Worm (Caenorhabditis elegans): Measurements from ENCODE around the gene glb-5.
A peak's percentile ranks its signal among the peaks of the same experiment; 100 is the strongest.

glb-5 gene

DNA sequence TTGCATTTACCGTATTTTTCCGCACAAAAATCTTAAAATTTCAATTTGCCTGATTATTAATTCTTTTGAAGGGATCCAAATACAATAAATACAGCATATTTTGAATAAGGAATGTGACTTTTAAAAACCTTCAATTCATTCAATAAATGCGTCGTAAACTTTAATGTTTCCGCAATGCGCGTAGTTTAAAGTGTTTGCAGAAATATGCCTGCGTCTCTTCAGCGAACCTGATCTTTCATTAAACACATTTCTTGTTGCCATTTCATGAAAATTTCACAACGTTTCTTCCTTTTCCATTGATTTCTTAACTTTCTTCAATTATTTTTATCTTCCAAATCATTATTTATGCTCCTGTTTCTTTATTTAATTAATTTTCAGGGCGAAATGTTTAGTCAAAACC, 33.6 kb downstream of the glb-5 start, which contains the start of gene vps-37:
Gene vps-37 (plus strand): TSS at position 378 of the 400 bp plus-strand sequence.
- TF ChIP-seq sem-4 (tag; optimal IDR thresholded peaks at IDR 0.05) (peak; percentile 81), egl-27 (tag; optimal IDR thresholded peaks at IDR 0.05) (peak; percentile 46), fos-1 (tag; optimal IDR thresholded peaks at IDR 0.05) (peak; percentile 60), C34F6.9 (tag; optimal IDR thresholded peaks at IDR 0.05) (peak; percentile 86), sma-3 (GFP tag; optimal IDR thresholded peaks at IDR 0.05) (peak; percentile 47), blmp-1 (tag; optimal IDR thresholded peaks at IDR 0.05; ENCODE audit: insufficient read depth) (peak; percentile 17), nhr-10 (tag; optimal IDR thresholded peaks at IDR 0.05) (no peak), nhr-129 (tag; optimal IDR thresholded peaks at IDR 0.05) (peak; percentile 80), nhr-77 (tag; optimal IDR thresholded peaks at IDR 0.05) (peak; percentile 45), nhr-25 (tag; optimal IDR thresholded peaks at IDR 0.05) (peak; percentile 80), unc-55 (GFP tag; optimal IDR thresholded peaks at IDR 0.05) (peak; percentile 91), nhr-6 (tag; optimal IDR thresholded peaks at IDR 0.05) (peak; percentile 82), crh-2 (tag; optimal IDR thresholded peaks at IDR 0.05) (peak; percentile 88), nhr-12 (tag; optimal IDR thresholded peaks at IDR 0.05) (no peak), alr-1 (tag; optimal IDR thresholded peaks at IDR 0.05) (no peak), nhr-11 (tag; optimal IDR thresholded peaks at IDR 0.05) (no peak), snpc-4 (tag; optimal IDR thresholded peaks at IDR 0.05) (peak; percentile 81), gmeb-1 (tag; optimal IDR thresholded peaks at IDR 0.05) (peak; percentile 86), ztf-4 (tag; optimal IDR thresholded peaks at IDR 0.05) (peak; percentile 57), lin-39 (tag; optimal IDR thresholded peaks at IDR 0.05) (no peak), sma-9 (GFP tag; optimal IDR thresholded peaks at IDR 0.05) (peak; percentile 84), sma-9 (tag; optimal IDR thresholded peaks at IDR 0.05) (no peak), mdl-1 (tag; optimal IDR thresholded peaks at IDR 0.05) (no peak), R02D3.7 (tag; optimal IDR thresholded peaks at IDR 0.05) (no peak), lin-13 (GFP tag; optimal IDR thresholded peaks at IDR 0.05) (peak; percentile 90), aly-2 (tag; optimal IDR thresholded peaks at IDR 0.05) (no peak), zag-1 (tag; optimal IDR thresholded peaks at IDR 0.05) (peak; percentile 69), F13H6.1 (tag; optimal IDR thresholded peaks at IDR 0.05) (peak; percentile 78), ZK546.5 (tag; optimal IDR thresholded peaks at IDR 0.05) (no peak), ztf-1 (GFP tag; conservative IDR thresholded peaks at IDR 0.05) (no peak), skn-1 (tag; optimal IDR thresholded peaks at IDR 0.05) (no peak), mab-5 (tag; optimal IDR thresholded peaks at IDR 0.05) (peak; percentile 70), unc-39 (tag; optimal IDR thresholded peaks at IDR 0.05) (no peak), Y55F3AM.14 (GFP tag; optimal IDR thresholded peaks at IDR 0.05) (no peak), elt-1 (tag; optimal IDR thresholded peaks at IDR 0.05) (no peak), lin-11 (tag; optimal IDR thresholded peaks at IDR 0.05) (no peak), lsy-2 (tag; optimal IDR thresholded peaks at IDR 0.05) (peak; percentile 81 to 94), nhr-21 (tag; optimal IDR thresholded peaks at IDR 0.05) (peak; percentile 78)

DNA sequence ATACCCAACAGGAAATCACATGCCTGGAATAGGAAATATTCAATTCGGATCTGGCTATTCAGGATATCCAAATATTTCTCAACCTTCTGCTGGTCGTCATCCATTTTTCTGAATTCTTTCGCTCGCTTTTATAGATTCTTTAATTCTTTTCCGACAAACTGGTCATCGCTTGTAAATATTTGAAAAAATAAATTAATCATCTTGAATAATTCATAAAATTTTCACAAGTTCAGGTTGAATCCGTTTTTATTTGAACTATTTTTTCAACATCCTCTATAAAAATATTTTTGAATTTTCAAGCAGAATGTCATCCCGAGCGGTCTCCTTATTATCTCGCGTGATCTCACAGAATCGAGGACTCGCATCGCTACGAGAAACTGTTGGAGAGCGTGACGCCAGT, 34.7 kb downstream of the glb-5 start, which contains the start of gene mrpl-48:
Gene mrpl-48 (plus strand): TSS at position 301 of the 400 bp plus-strand sequence.
- no peak for TF ChIP-seq lin-39 (tag; optimal IDR thresholded peaks at IDR 0.05)
- TF ChIP-seq nhr-237 (tag; optimal IDR thresholded peaks at IDR 0.05), result no peak
- TF ChIP-seq nhr-6 (tag; optimal IDR thresholded peaks at IDR 0.05), result no peak
- TF ChIP-seq skn-1 (tag; optimal IDR thresholded peaks at IDR 0.05), result no peak
- no peak for TF ChIP-seq zag-1 (tag; optimal IDR thresholded peaks at IDR 0.05)
- no peak for TF ChIP-seq ztf-1 (GFP tag; conservative IDR thresholded peaks at IDR 0.05)
- no peak for TF ChIP-seq Y55F3AM.14 (GFP tag; optimal IDR thresholded peaks at IDR 0.05)
- TF ChIP-seq blmp-1 (tag; optimal IDR thresholded peaks at IDR 0.05; ENCODE audit: insufficient read depth), result no peak
- no peak for TF ChIP-seq lin-11 (tag; optimal IDR thresholded peaks at IDR 0.05)

DNA sequence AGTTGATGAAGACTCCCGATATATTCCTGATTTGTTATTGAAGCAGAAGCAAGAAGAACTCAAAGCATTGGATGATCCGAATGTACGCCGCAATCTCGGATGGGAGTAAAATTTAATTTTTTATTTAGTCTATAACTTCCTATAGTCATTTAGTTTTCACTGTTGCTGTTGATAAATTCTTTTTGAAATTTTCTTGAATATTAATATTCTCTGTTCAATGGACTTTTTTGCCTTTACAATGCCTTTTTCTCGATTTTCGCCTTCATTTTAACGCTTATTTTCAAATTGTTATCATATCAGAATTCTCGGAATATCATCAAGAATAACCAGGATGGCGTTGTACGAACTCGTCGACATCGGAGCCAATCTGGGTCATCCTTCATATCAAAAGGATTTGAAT, 35.6 kb downstream of the glb-5 start, which contains the start of gene crn-2:
Gene crn-2 (plus strand): TSS at position 301 of the 400 bp plus-strand sequence.
- TF ChIP-seq lin-11 (tag; optimal IDR thresholded peaks at IDR 0.05), result no peak
- no peak for TF ChIP-seq lin-13 (GFP tag; optimal IDR thresholded peaks at IDR 0.05)
- no peak for TF ChIP-seq mbf-1 (tag; optimal IDR thresholded peaks at IDR 0.05)
- no peak for TF ChIP-seq nhr-25 (tag; optimal IDR thresholded peaks at IDR 0.05)
- no peak for TF ChIP-seq fos-1 (tag; optimal IDR thresholded peaks at IDR 0.05)
- no peak for TF ChIP-seq egl-27 (tag; optimal IDR thresholded peaks at IDR 0.05)
- TF ChIP-seq lsy-2 (tag; optimal IDR thresholded peaks at IDR 0.05), result no peak
- no peak for TF ChIP-seq nhr-11 (tag; optimal IDR thresholded peaks at IDR 0.05)
- TF ChIP-seq crh-2 (tag; optimal IDR thresholded peaks at IDR 0.05), result no peak
- no peak for TF ChIP-seq sem-4 (tag; optimal IDR thresholded peaks at IDR 0.05)
- TF ChIP-seq unc-39 (tag; optimal IDR thresholded peaks at IDR 0.05), result no peak
- TF ChIP-seq F13H6.1 (tag; optimal IDR thresholded peaks at IDR 0.05), result no peak
- no peak for TF ChIP-seq nhr-77 (tag; optimal IDR thresholded peaks at IDR 0.05)
- TF ChIP-seq snpc-4 (tag; optimal IDR thresholded peaks at IDR 0.05), result no peak
- TF ChIP-seq aly-2 (tag; optimal IDR thresholded peaks at IDR 0.05), result no peak
- TF ChIP-seq sma-3 (GFP tag; optimal IDR thresholded peaks at IDR 0.05), result no peak
- no peak for TF ChIP-seq ztf-4 (tag; optimal IDR thresholded peaks at IDR 0.05)
- no peak for TF ChIP-seq sma-9 (GFP tag; optimal IDR thresholded peaks at IDR 0.05)
- TF ChIP-seq sma-9 (tag; optimal IDR thresholded peaks at IDR 0.05), result no peak

Measured in whole organism, L2 larva.